Worm (Caenorhabditis elegans) whole organism, early embryonic: ENCODE measurements around the gene fipr-2.

Experiments
- B0310.2 ChIP-seq: sonication (generic microtip); optimal IDR thresholded peaks from 2 replicates; lab custom pipeline; 2016; ENCODE audit warnings: mild to moderate bottlenecking, missing genetic modification characterization, missing compliant biosample characterization
- scrt-1 ChIP-seq: fragments of 200-800 bp; sonication (Bioruptor generic); IDR thresholded peaks from 2 replicates; pipeline ENCODE4 v1.3.6; 2022; ENCODE audit warnings: missing genetic modification characterization, missing compliant biosample characterization

ce11 chrV:12377256-12377655 is 12.1 kb downstream of the fipr-2 start, which contains the start of gene K01D12.1:
- TF ChIP-seq scrt-1 (GFP tag; lab: Robert Waterston, UW) (no peak), B0310.2 (tag; lab: Kevin White, UChicago) (no peak)
